Fruit fly (Drosophila melanogaster) whole organism, embryonic: Measurements from ENCODE around the gene Eip75B.

Experiments used
- Ada2b ChIP-seq: fragments of 200-800 bp; sonication (Bioruptor generic); IDR thresholded peaks from 2 replicates; pipeline ENCODE4 v1.3.6; 2022; ENCODE audit warnings: missing biosample characterization, missing genetic modification characterization
- B-H1 ChIP-seq: fragments of 200-800 bp; sonication (Bioruptor generic); IDR thresholded peaks from 3 replicates; pipeline ENCODE4 v1.3.6; 2022; ENCODE audit warnings: missing biosample characterization, missing genetic modification characterization
- C15 ChIP-seq: fragments of 200-800 bp; sonication (Bioruptor generic); IDR thresholded peaks from 3 replicates; pipeline ENCODE4 v1.3.6; 2022; ENCODE audit warnings: missing biosample characterization, missing genetic modification characterization
- CG11247 ChIP-seq: fragments of 200-800 bp; sonication (Bioruptor generic); IDR thresholded peaks from 2 replicates; pipeline ENCODE4 v1.3.6; 2022; ENCODE audit warnings: missing biosample characterization, missing genetic modification characterization
- CG11504 ChIP-seq: fragments of 200-800 bp; sonication (Bioruptor generic); optimal IDR thresholded peaks from 3 replicates; lab custom pipeline; 2019; ENCODE audit warnings: missing biosample characterization, mild to moderate bottlenecking, missing genetic modification characterization, moderate library complexity
- CG11695 ChIP-seq: fragments of 200-800 bp; sonication (Bioruptor generic); IDR thresholded peaks from 3 replicates; pipeline ENCODE4 v1.3.6; 2022; ENCODE audit warnings: missing biosample characterization, missing genetic modification characterization
- CG12155 ChIP-seq: fragments of 200-800 bp; sonication (Bioruptor generic); optimal IDR thresholded peaks from 3 replicates; lab custom pipeline; 2016; ENCODE audit warnings: missing biosample characterization, missing genetic modification characterization
- CG13424 ChIP-seq: fragments of 200-800 bp; sonication (Bioruptor generic); optimal IDR thresholded peaks from 2 replicates; lab custom pipeline; 2019; ENCODE audit warnings: missing biosample characterization, mild to moderate bottlenecking, missing genetic modification characterization, moderate library complexity
- CG15514 ChIP-seq: fragments of 200-800 bp; sonication (Bioruptor generic); optimal IDR thresholded peaks from 3 replicates; lab custom pipeline; 2017; ENCODE audit warnings: missing biosample characterization, missing genetic modification characterization, mild to moderate bottlenecking, moderate library complexity, missing genetic modification reagents
- CG16813 ChIP-seq: fragments of 200-800 bp; sonication (Bioruptor generic); IDR thresholded peaks from 3 replicates; pipeline ENCODE4 v1.3.6; 2022; ENCODE audit warnings: missing biosample characterization, missing genetic modification characterization; ENCODE audit not compliant: partially characterized antibody
- CG16863 ChIP-seq: fragments of 200-800 bp; sonication (Bioruptor generic); optimal IDR thresholded peaks from 3 replicates; lab custom pipeline; 2016; ENCODE audit warnings: missing biosample characterization, missing genetic modification characterization
- CG2678 ChIP-seq: fragments of 200-800 bp; sonication (Bioruptor generic); optimal IDR thresholded peaks from 3 replicates; lab custom pipeline; 2019; ENCODE audit warnings: missing biosample characterization, mild to moderate bottlenecking, missing genetic modification characterization, moderate library complexity
- CG32772 ChIP-seq: fragments of 200-800 bp; sonication (Bioruptor generic); IDR thresholded peaks from 2 replicates; pipeline ENCODE4 v1.3.6; 2022; ENCODE audit warnings: missing biosample characterization, missing genetic modification characterization
- CG4282 ChIP-seq: fragments of 200-800 bp; sonication (Bioruptor generic); optimal IDR thresholded peaks from 2 replicates; lab custom pipeline; 2016; ENCODE audit warnings: missing biosample characterization, missing genetic modification characterization
- CG4730 ChIP-seq: fragments of 200-800 bp; sonication (Bioruptor generic); IDR thresholded peaks from 2 replicates; pipeline ENCODE4 v1.3.6; 2022; ENCODE audit warnings: missing biosample characterization, missing genetic modification characterization
- CG4854 ChIP-seq: fragments of 200-800 bp; sonication (Bioruptor generic); optimal IDR thresholded peaks from 2 replicates; lab custom pipeline; 2016; ENCODE audit warnings: missing biosample characterization, missing genetic modification characterization, inconsistent platforms
- CG6254 ChIP-seq: fragments of 200-800 bp; sonication (Bioruptor generic); optimal IDR thresholded peaks from 3 replicates; lab custom pipeline; 2017; ENCODE audit warnings: mild to moderate bottlenecking, missing biosample characterization, missing genetic modification reagents, missing genetic modification characterization
- CG6654 ChIP-seq: fragments of 200-800 bp; sonication (Bioruptor generic); optimal IDR thresholded peaks from 2 replicates; lab custom pipeline; 2017; ENCODE audit warnings: missing biosample characterization, mild to moderate bottlenecking, missing genetic modification characterization
- CG6813 ChIP-seq: fragments of 200-800 bp; sonication (Bioruptor generic); optimal IDR thresholded peaks from 2 replicates; lab custom pipeline; 2017; ENCODE audit warnings: missing biosample characterization, missing genetic modification characterization, mild to moderate bottlenecking, moderate library complexity, missing genetic modification reagents
- CG7556 ChIP-seq: fragments of 200-800 bp; sonication (Bioruptor generic); optimal IDR thresholded peaks from 2 replicates; lab custom pipeline; 2017; ENCODE audit warnings: missing biosample characterization, mild to moderate bottlenecking, missing genetic modification characterization
- CG7928 ChIP-seq: fragments of 200-800 bp; sonication (Bioruptor generic); optimal IDR thresholded peaks from 2 replicates; lab custom pipeline; 2017; ENCODE audit warnings: missing biosample characterization, mild to moderate bottlenecking, missing genetic modification characterization
- CG9437 ChIP-seq: fragments of 200-800 bp; sonication (Bioruptor generic); optimal IDR thresholded peaks from 2 replicates; lab custom pipeline; 2018; ENCODE audit warnings: missing biosample characterization, mild to moderate bottlenecking, missing genetic modification characterization
- CG9609 ChIP-seq: fragments of 200-800 bp; sonication (Bioruptor generic); optimal IDR thresholded peaks from 3 replicates; lab custom pipeline; 2016; ENCODE audit warnings: missing biosample characterization, missing genetic modification characterization
- ERR ChIP-seq: fragments of 200-800 bp; sonication (Bioruptor generic); optimal IDR thresholded peaks from 2 replicates; lab custom pipeline; 2016; ENCODE audit warnings: missing biosample characterization, missing genetic modification characterization
- GATAe ChIP-seq: fragments of 200-800 bp; sonication (Bioruptor generic); conservative IDR thresholded peaks from 2 replicates; pipeline ENCODE4 v1.3.6; 2022; ENCODE audit warnings: missing biosample characterization, missing genetic modification characterization
- H2.0 ChIP-seq: fragments of 200-800 bp; sonication (Bioruptor generic); IDR thresholded peaks from 2 replicates; pipeline ENCODE4 v1.3.6; 2022; ENCODE audit warnings: missing biosample characterization, missing genetic modification characterization
- HLHmδ ChIP-seq: fragments of 200-800 bp; sonication (Bioruptor generic); optimal IDR thresholded peaks from 2 replicates; lab custom pipeline; 2018; ENCODE audit warnings: missing biosample characterization, mild to moderate bottlenecking, missing genetic modification characterization, moderate library complexity
- Max ChIP-seq: fragments of 200-800 bp; sonication (Bioruptor generic); optimal IDR thresholded peaks from 2 replicates; lab custom pipeline; 2016; ENCODE audit warnings: missing biosample characterization, mild to moderate bottlenecking, missing genetic modification characterization
- Nf-YA ChIP-seq: fragments of 200-800 bp; sonication (Bioruptor generic); IDR thresholded peaks from 2 replicates; pipeline ENCODE4 v1.3.6; 2022; ENCODE audit warnings: missing biosample characterization, missing genetic modification characterization
- Optix ChIP-seq: fragments of 200-800 bp; sonication (Bioruptor generic); IDR thresholded peaks from 3 replicates; pipeline ENCODE4 v1.3.6; 2022; ENCODE audit warnings: missing biosample characterization, missing genetic modification characterization
- Rfx ChIP-seq: fragments of 200-800 bp; sonication (Bioruptor generic); IDR thresholded peaks from 2 replicates; pipeline ENCODE4 v1.3.6; 2022; ENCODE audit warnings: missing biosample characterization, missing genetic modification characterization
- caup ChIP-seq: fragments of 200-800 bp; sonication (Bioruptor generic); optimal IDR thresholded peaks from 3 replicates; lab custom pipeline; 2017; ENCODE audit warnings: missing biosample characterization, mild to moderate bottlenecking, missing genetic modification characterization, moderate library complexity; ENCODE audit not compliant: severe bottlenecking
- corto ChIP-seq: fragments of 200-800 bp; sonication (Bioruptor generic); optimal IDR thresholded peaks from 2 replicates; lab custom pipeline; 2016; ENCODE audit warnings: missing biosample characterization, mild to moderate bottlenecking, missing genetic modification characterization, moderate library complexity
- eve ChIP-seq, 2 experiments: fragments of >200 bp; optimal IDR thresholded peaks; 2 replicates each; lab custom pipeline; 2017; ENCODE audit warnings: missing biosample characterization in 2 of 2, missing genetic modification characterization in 2 of 2
- gce ChIP-seq: fragments of 200-800 bp; sonication (Bioruptor generic); IDR thresholded peaks from 3 replicates; pipeline ENCODE4 v1.3.6; 2022; ENCODE audit warnings: missing biosample characterization, missing genetic modification characterization
- gsb-n ChIP-seq: fragments of 200-800 bp; sonication (Bioruptor generic); optimal IDR thresholded peaks from 3 replicates; lab custom pipeline; 2018; ENCODE audit warnings: missing biosample characterization, mild to moderate bottlenecking, missing genetic modification characterization
- hkb ChIP-seq, 2 experiments: fragments of 200-800 bp in 1 of 2; fragments of >200 bp in 1 of 2; sonication (Bioruptor generic) in 1 of 2; IDR thresholded peaks in 1 of 2; optimal IDR thresholded peaks in 1 of 2; 2 replicates each; pipeline versions ENCODE4 v1.3.6 to Lab custom; 2017 to 2022; ENCODE audit warnings: missing biosample characterization in 1 of 2, missing genetic modification characterization in 1 of 2
- kay ChIP-seq: fragments of 200-800 bp; sonication (Bioruptor generic); optimal IDR thresholded peaks from 2 replicates; lab custom pipeline; 2016; ENCODE audit warnings: missing biosample characterization, missing genetic modification characterization
- klu ChIP-seq: fragments of 200-800 bp; sonication (Bioruptor generic); IDR thresholded peaks from 2 replicates; pipeline ENCODE4 v1.3.6; 2022; ENCODE audit warnings: missing biosample characterization, missing genetic modification characterization
- lilli ChIP-seq: fragments of 200-800 bp; sonication (Bioruptor generic); optimal IDR thresholded peaks from 3 replicates; lab custom pipeline; 2016; ENCODE audit warnings: missing biosample characterization, missing genetic modification characterization
- lola ChIP-seq, 3 experiments: fragments of >200 bp in 2 of 3; fragments of 200-800 bp in 1 of 3; sonication (Bioruptor generic) in 1 of 3; optimal IDR thresholded peaks; 2 replicates each; lab custom pipeline; 2017 to 2019; ENCODE audit warnings: missing biosample characterization in 3 of 3, missing genetic modification characterization in 3 of 3, mild to moderate bottlenecking in 1 of 3, moderate library complexity in 1 of 3
- otp ChIP-seq: fragments of 200-800 bp; sonication (Bioruptor generic); IDR thresholded peaks from 3 replicates; pipeline ENCODE4, ENCODE4 v1.3.6; 2022; ENCODE audit warnings: missing biosample characterization, missing genetic modification characterization
- pho ChIP-seq: fragments of 200-800 bp; sonication (Bioruptor generic); optimal IDR thresholded peaks from 2 replicates; lab custom pipeline; 2016; ENCODE audit warnings: missing biosample characterization, missing genetic modification characterization
- pita ChIP-seq: fragments of 200-800 bp; sonication (Bioruptor generic); optimal IDR thresholded peaks from 2 replicates; lab custom pipeline; 2017; ENCODE audit warnings: missing biosample characterization, mild to moderate bottlenecking, missing genetic modification characterization
- salm ChIP-seq: fragments of 200-800 bp; sonication (Bioruptor generic); optimal IDR thresholded peaks from 2 replicates; lab custom pipeline; 2018; ENCODE audit warnings: missing biosample characterization, mild to moderate bottlenecking, missing genetic modification characterization
- seq ChIP-seq: fragments of 200-800 bp; sonication (Bioruptor generic); IDR thresholded peaks from 2 replicates; pipeline ENCODE4 v1.3.6; 2022; ENCODE audit warnings: missing biosample characterization, missing genetic modification characterization
- sisA ChIP-seq: fragments of 200-800 bp; sonication (Bioruptor generic); IDR thresholded peaks from 2 replicates; pipeline ENCODE4 v1.3.6; 2022; ENCODE audit warnings: missing biosample characterization, missing genetic modification characterization
- ssp ChIP-seq: fragments of 200-800 bp; sonication (Bioruptor generic); IDR thresholded peaks from 2 replicates; pipeline ENCODE4 v1.3.6; 2022; ENCODE audit warnings: missing biosample characterization, missing genetic modification characterization
- tx ChIP-seq: fragments of 200-800 bp; sonication (Bioruptor generic); optimal IDR thresholded peaks from 2 replicates; lab custom pipeline; 2016; ENCODE audit warnings: missing biosample characterization, missing genetic modification characterization
- usp ChIP-seq: fragments of >200 bp; optimal IDR thresholded peaks from 2 replicates; lab custom pipeline; 2017; ENCODE audit warnings: missing biosample characterization, missing genetic modification characterization
- vnd ChIP-seq: fragments of 200-800 bp; sonication (Bioruptor generic); IDR thresholded peaks from 3 replicates; pipeline ENCODE4 v1.3.6; 2022; ENCODE audit warnings: missing biosample characterization, missing genetic modification characterization; ENCODE audit not compliant: partially characterized antibody

The Eip75B gene

DNA sequence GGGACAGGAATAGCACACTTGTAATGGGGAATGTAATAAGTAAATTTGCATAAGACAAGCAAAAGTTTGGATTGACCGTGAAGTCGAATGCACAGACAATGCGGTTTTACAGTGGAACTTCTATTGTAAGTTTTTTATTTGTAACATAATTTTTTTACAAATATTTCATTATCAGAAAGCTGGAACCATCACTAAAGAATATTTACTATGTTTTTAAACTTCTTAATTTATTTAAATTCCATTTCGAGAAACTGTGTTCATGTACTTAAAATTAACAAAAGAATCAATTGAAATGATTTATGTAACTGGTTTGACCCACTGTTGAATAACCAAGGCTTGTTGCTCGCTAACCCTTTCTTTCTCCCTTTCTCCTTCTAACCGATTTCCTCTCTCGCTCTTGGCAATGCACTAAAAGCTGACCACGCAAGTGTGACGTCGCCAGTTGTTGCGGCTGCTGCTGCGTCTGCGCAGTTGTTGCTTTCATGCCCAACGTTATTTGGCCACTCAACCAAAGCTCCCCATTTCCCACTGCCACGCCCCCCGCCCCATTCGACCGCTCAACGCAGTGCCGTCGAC lies 37.0 kb upstream of the Eip75B start (continued):
- peak; percentile 17 for TF ChIP-seq HLHmδ (GFP tag; lab: Kevin White, UChicago)
- TF ChIP-seq tx (GFP tag; lab: Kevin White, UChicago): no peak
- TF ChIP-seq gsb-n (tag; lab: Kevin White, UChicago): no peak
- TF ChIP-seq seq (GFP tag; lab: Robert Waterston, UW): no peak
- TF ChIP-seq salm (tag; lab: Kevin White, UChicago): no peak
- no peak for TF ChIP-seq pita (GFP tag; lab: Kevin White, UChicago)
- no peak for TF ChIP-seq CG7556
- TF ChIP-seq Nf-YA (GFP tag; lab: Robert Waterston, UW): no peak
- TF ChIP-seq lilli (GFP tag; lab: Kevin White, UChicago): no peak
- TF ChIP-seq CG6654 (GFP tag; lab: Kevin White, UChicago): no peak
- TF ChIP-seq CG15514 (GFP tag; lab: Kevin White, UChicago): no peak
- no peak for TF ChIP-seq corto (GFP tag; lab: Kevin White, UChicago)
- no peak for TF ChIP-seq CG13424 (tag; lab: Kevin White, UChicago)
- TF ChIP-seq sisA (GFP tag; lab: Robert Waterston, UW): 0 out of 2 replicates have a peak, but pooled peaks have one; percentile 15
- no peak for TF ChIP-seq CG4282
- no peak for TF ChIP-seq CG4730 (GFP tag; lab: Robert Waterston, UW)
- TF ChIP-seq usp (GFP tag; lab: Kevin White, UChicago): no peak
- TF ChIP-seq Max (GFP tag; lab: Kevin White, UChicago): no peak
- no peak for TF ChIP-seq hkb (optimal IDR thresholded peaks at IDR 0.05; lab: Kevin White, UChicago)
- TF ChIP-seq hkb (GFP tag; IDR thresholded peaks at IDR 0.05; lab: Robert Waterston, UW): no peak
- no peak for TF ChIP-seq vnd (GFP tag; lab: Robert Waterston, UW)
- no peak for TF ChIP-seq ssp (GFP tag; lab: Robert Waterston, UW)
- TF ChIP-seq caup (GFP tag; lab: Kevin White, UChicago): no peak
- TF ChIP-seq B-H1 (GFP tag; lab: Robert Waterston, UW): no peak
- no peak for TF ChIP-seq CG16813 (GFP tag; lab: Robert Waterston, UW)
- no peak for TF ChIP-seq CG12155 (GFP tag; lab: Kevin White, UChicago)
- no peak for TF ChIP-seq CG9609
- peak in 1 of 2 experiments; percentile 70 for TF ChIP-seq eve (GFP tag; optimal IDR thresholded peaks at IDR 0.05; lab: Kevin White, UChicago)
- TF ChIP-seq klu (GFP tag; lab: Robert Waterston, UW): no peak
- no peak for TF ChIP-seq CG11247 (GFP tag; lab: Robert Waterston, UW)
- no peak for TF ChIP-seq CG9437 (GFP tag; lab: Kevin White, UChicago)
- TF ChIP-seq CG16863 (GFP tag; lab: Kevin White, UChicago): no peak
- TF ChIP-seq CG11695 (GFP tag; lab: Robert Waterston, UW): no peak
- TF ChIP-seq GATAe (GFP tag; lab: Robert Waterston, UW): no peak
- TF ChIP-seq H2.0 (GFP tag; lab: Robert Waterston, UW): no peak
- no peak for TF ChIP-seq otp (GFP tag; lab: Robert Waterston, UW)
- no peak for TF ChIP-seq CG6813
- TF ChIP-seq CG6254 (GFP tag; lab: Kevin White, UChicago): no peak
- no peak for TF ChIP-seq C15 (GFP tag; lab: Robert Waterston, UW)
- TF ChIP-seq CG2678: peak; percentile 22
- TF ChIP-seq Optix (GFP tag; lab: Robert Waterston, UW): no peak
- no peak for TF ChIP-seq lola (GFP tag; optimal IDR thresholded peaks at IDR 0.05; lab: Kevin White, UChicago)
- TF ChIP-seq CG4854 (GFP tag; lab: Kevin White, UChicago): no peak
- TF ChIP-seq Rfx (GFP tag; lab: Robert Waterston, UW): no peak
- no peak for TF ChIP-seq kay (GFP tag; lab: Kevin White, UChicago)
- TF ChIP-seq ERR (GFP tag; lab: Kevin White, UChicago): no peak
- TF ChIP-seq CG7928: no peak
- TF ChIP-seq gce (GFP tag; lab: Robert Waterston, UW): no peak
- TF ChIP-seq Ada2b (GFP tag; lab: Robert Waterston, UW): no peak
- peak; percentile 40 for TF ChIP-seq CG11504 (tag; lab: Kevin White, UChicago)
- TF ChIP-seq pho (GFP tag; lab: Kevin White, UChicago): no peak
- no peak for TF ChIP-seq CG32772 (GFP tag; lab: Robert Waterston, UW)
